Worm (Caenorhabditis elegans) whole organism, mixed stage, embryonic: ENCODE results near the gene ech-6.

Experiments
- M03D4.4 ChIP-seq: sonication (generic microtip); optimal IDR thresholded peaks from 2 replicates; lab custom pipeline; 2017; ENCODE audit warnings: mild to moderate bottlenecking, missing genetic modification characterization, missing compliant biosample characterization
- bed-3 ChIP-seq: fragments of 200-800 bp; sonication (Bioruptor generic); optimal IDR thresholded peaks from 3 replicates; lab custom pipeline; 2018; ENCODE audit warnings: mild to moderate bottlenecking, missing genetic modification characterization, moderate library complexity, missing compliant biosample characterization
- blmp-1 ChIP-seq: fragments of 150-350 bp; optimal IDR thresholded peaks from 2 replicates; lab custom pipeline; 2014; ENCODE audit warnings: missing biosample characterization, missing genetic modification characterization
- ceh-39 ChIP-seq: fragments of 150-350 bp; optimal IDR thresholded peaks from 2 replicates; lab custom pipeline; 2014; ENCODE audit warnings: missing biosample characterization, missing genetic modification characterization
- ceh-43 ChIP-seq: fragments of 200-800 bp; sonication (Bioruptor generic); optimal IDR thresholded peaks from 2 replicates; lab custom pipeline; 2018; ENCODE audit warnings: mild to moderate bottlenecking, missing genetic modification characterization, moderate library complexity, missing compliant biosample characterization
- ceh-83 ChIP-seq: fragments of 200-800 bp; sonication (Bioruptor generic); optimal IDR thresholded peaks from 2 replicates; lab custom pipeline; 2018; ENCODE audit warnings: mild to moderate bottlenecking, missing genetic modification characterization, missing compliant biosample characterization
- ces-1 ChIP-seq: fragments of 150-350 bp; optimal IDR thresholded peaks from 2 replicates; lab custom pipeline; 2014; ENCODE audit warnings: missing biosample characterization, missing genetic modification reagents, missing genetic modification characterization
- cnd-1 ChIP-seq: fragments of 200-800 bp; sonication (Bioruptor generic); optimal IDR thresholded peaks from 2 replicates; lab custom pipeline; 2018; ENCODE audit warnings: mild to moderate bottlenecking, missing genetic modification characterization, missing compliant biosample characterization
- drap-1 ChIP-seq: fragments of 200-800 bp; sonication (Bioruptor generic); optimal IDR thresholded peaks from 3 replicates; lab custom pipeline; 2018; ENCODE audit warnings: mild to moderate bottlenecking, missing genetic modification characterization, missing compliant biosample characterization
- elt-1 ChIP-seq: sonication (generic microtip); optimal IDR thresholded peaks from 2 replicates; lab custom pipeline; 2017; ENCODE audit warnings: missing genetic modification characterization, mild to moderate bottlenecking, missing compliant biosample characterization, antibody characterized with exemption, moderate library complexity, borderline replicate concordance; ENCODE audit not compliant: insufficient read depth
- flh-1 ChIP-seq: fragments of 200-800 bp; sonication (Bioruptor generic); optimal IDR thresholded peaks from 2 replicates; lab custom pipeline; 2018; ENCODE audit warnings: mild to moderate bottlenecking, missing genetic modification characterization, moderate library complexity, missing compliant biosample characterization
- hlh-1 ChIP-seq: fragments of 150-350 bp; optimal IDR thresholded peaks from 2 replicates; lab custom pipeline; 2014; ENCODE audit warnings: missing biosample characterization, missing genetic modification reagents, missing genetic modification characterization
- lin-13 ChIP-seq: fragments of 150-350 bp; optimal IDR thresholded peaks from 2 replicates; lab custom pipeline; 2014; ENCODE audit warnings: missing biosample characterization, missing genetic modification characterization
- lin-32 ChIP-seq: fragments of 200-800 bp; sonication (Bioruptor generic); optimal IDR thresholded peaks from 2 replicates; lab custom pipeline; 2018; ENCODE audit warnings: mild to moderate bottlenecking, missing genetic modification characterization, missing compliant biosample characterization
- mep-1 ChIP-seq: fragments of 150-350 bp; optimal IDR thresholded peaks from 2 replicates; lab custom pipeline; 2017; ENCODE audit warnings: missing biosample characterization, missing genetic modification reagents, missing genetic modification characterization, inconsistent platforms
- mls-2 ChIP-seq: sonication (generic microtip); optimal IDR thresholded peaks from 2 replicates; lab custom pipeline; 2016; ENCODE audit warnings: mild to moderate bottlenecking, missing genetic modification characterization, moderate library complexity, missing compliant biosample characterization
- nhr-12 ChIP-seq: fragments of 150-350 bp; optimal IDR thresholded peaks from 2 replicates; lab custom pipeline; 2014; ENCODE audit warnings: missing biosample characterization, missing genetic modification characterization
- nhr-2 ChIP-seq: fragments of 150-350 bp; optimal IDR thresholded peaks from 2 replicates; lab custom pipeline; 2014; ENCODE audit warnings: missing biosample characterization, missing genetic modification characterization
- nhr-76 ChIP-seq: sonication (generic microtip); optimal IDR thresholded peaks from 2 replicates; lab custom pipeline; 2017; ENCODE audit warnings: missing biosample characterization, missing genetic modification characterization
- snpc-4 ChIP-seq: fragments of 150-350 bp; optimal IDR thresholded peaks from 2 replicates; lab custom pipeline; 2014; ENCODE audit warnings: missing biosample characterization, missing genetic modification characterization
- sptf-1 ChIP-seq: sonication (generic microtip); optimal IDR thresholded peaks from 2 replicates; lab custom pipeline; 2017; ENCODE audit warnings: mild to moderate bottlenecking, missing genetic modification characterization, moderate library complexity, missing compliant biosample characterization
- tbx-8 ChIP-seq: fragments of 200-800 bp; sonication (Bioruptor generic); optimal IDR thresholded peaks from 2 replicates; lab custom pipeline; 2018; ENCODE audit warnings: mild to moderate bottlenecking, missing genetic modification characterization, moderate library complexity, missing compliant biosample characterization
- unc-120 ChIP-seq: sonication (generic microtip); optimal IDR thresholded peaks from 2 replicates; lab custom pipeline; 2017; ENCODE audit warnings: missing genetic modification characterization, missing compliant biosample characterization; ENCODE audit not compliant: poor library complexity, severe bottlenecking
- unc-39 ChIP-seq: fragments of 150-350 bp; optimal IDR thresholded peaks from 2 replicates; lab custom pipeline; 2014; ENCODE audit warnings: missing biosample characterization, missing genetic modification characterization
- unc-62 ChIP-seq: fragments of 150-350 bp; optimal IDR thresholded peaks from 2 replicates; lab custom pipeline; 2014; ENCODE audit warnings: missing biosample characterization, missing genetic modification reagents, missing genetic modification characterization
- zip-8 ChIP-seq: fragments of 150-350 bp; optimal IDR thresholded peaks from 2 replicates; lab custom pipeline; 2014; ENCODE audit warnings: missing biosample characterization, missing genetic modification characterization
- ztf-11 ChIP-seq: fragments of 150-350 bp; optimal IDR thresholded peaks from 2 replicates; lab custom pipeline; 2014; ENCODE audit warnings: missing biosample characterization, missing genetic modification characterization

The ech-6 gene

DNA sequence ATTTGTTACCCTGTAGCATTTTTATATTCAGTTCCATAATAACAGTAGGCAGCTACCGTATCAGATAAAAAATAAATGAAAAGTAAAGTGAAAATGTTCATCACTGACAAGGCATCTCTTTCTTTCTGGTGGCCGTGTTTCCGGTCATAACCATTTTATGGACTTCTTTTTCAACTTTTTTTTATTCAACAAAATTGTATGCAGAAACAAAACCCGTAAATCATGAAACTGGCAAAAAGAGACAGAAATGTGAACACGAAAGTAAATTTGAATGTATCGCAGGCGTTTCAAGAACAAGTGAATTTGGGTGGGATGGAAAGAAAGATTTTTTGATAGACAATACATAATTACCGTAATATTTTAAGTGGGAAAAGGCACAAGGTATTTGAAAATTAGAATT, 27.6 kb downstream of the ech-6 start, which contains the start of gene clec-162:
Gene clec-162 (minus strand): TSS at position 101 of the 400 bp plus-strand sequence.
- no peak for TF ChIP-seq hlh-1
- TF ChIP-seq ceh-43 (GFP tag; lab: Kevin White, UChicago), result no peak
- TF ChIP-seq cnd-1 (tag; lab: Kevin White, UChicago), result no peak

DNA sequence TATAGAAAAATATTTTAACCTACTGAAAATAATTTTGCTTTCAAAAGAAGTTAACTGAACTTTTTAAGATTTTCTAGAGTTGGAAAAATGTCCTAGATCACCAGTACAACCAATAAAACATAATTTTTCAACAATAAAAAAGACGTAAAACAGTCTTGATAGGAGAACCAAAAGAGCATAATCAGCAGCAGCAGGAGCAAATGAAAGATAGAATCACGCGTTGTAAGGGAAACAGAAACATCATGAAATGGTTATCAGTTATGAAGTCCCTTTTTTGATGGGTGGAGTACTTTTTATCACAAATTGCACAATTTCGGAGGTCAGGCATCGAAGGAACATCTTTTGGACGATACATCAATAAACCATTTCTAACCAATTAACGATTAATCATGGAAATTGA, 30.7 kb downstream of the ech-6 start:
- no peak for TF ChIP-seq bed-3 (GFP tag; lab: Kevin White, UChicago)
- TF ChIP-seq cnd-1 (tag; lab: Kevin White, UChicago), result no peak
- no peak for TF ChIP-seq drap-1
- TF ChIP-seq ztf-11 (tag; lab: Kevin White, UChicago), result no peak
- no peak for TF ChIP-seq blmp-1
- no peak for TF ChIP-seq flh-1 (GFP tag; lab: Kevin White, UChicago)

- TF ChIP-seq ceh-83 (GFP tag; lab: Kevin White, UChicago) (no peak), lin-13 (tag; lab: Kevin White, UChicago) (no peak), nhr-12 (tag; lab: Kevin White, UChicago) (no peak), M03D4.4 (tag; lab: Kevin White, UChicago) (no peak), ces-1 (GFP tag; lab: Kevin White, UChicago) (no peak), ceh-39 (tag; lab: Kevin White, UChicago) (no peak), unc-39 (tag; lab: Kevin White, UChicago) (no peak), sptf-1 (tag; lab: Kevin White, UChicago) (no peak), nhr-2 (no peak), snpc-4 (tag; lab: Kevin White, UChicago) (no peak), zip-8 (tag; lab: Kevin White, UChicago) (no peak), drap-1 (no peak)
Measured at ce11 chrIII:9720191-9720590, 32.5 kb downstream of the ech-6 start, which contains the start of gene ncx-7. TSS of gene ncx-7 (minus strand) at chrIII:9720291.

DNA sequence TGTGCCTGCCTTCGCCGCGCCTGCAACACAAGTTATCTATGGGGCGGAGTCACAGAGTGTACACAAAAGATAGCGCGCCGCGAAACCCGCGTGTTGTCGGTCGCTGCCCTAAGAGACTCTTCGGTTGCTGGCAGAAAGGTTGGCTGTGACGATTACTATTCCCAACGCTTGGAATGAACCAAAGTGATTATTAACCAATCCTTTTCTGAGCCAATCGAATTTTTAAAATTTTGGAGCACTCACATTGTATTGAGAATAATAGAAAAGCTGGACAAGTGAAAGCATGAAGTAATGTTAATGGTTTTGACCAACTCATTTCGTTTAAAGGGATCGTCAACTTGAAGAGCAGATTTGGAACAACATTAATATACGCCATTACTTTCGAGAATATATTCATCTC, 35.4 kb downstream of the ech-6 start:
- TF ChIP-seq bed-3 (GFP tag; lab: Kevin White, UChicago), result no peak
- TF ChIP-seq lin-32 (GFP tag; lab: Kevin White, UChicago), result no peak
- no peak for TF ChIP-seq tbx-8 (GFP tag; lab: Kevin White, UChicago)
- TF ChIP-seq unc-120 (tag; lab: Kevin White, UChicago), result no peak
- no peak for TF ChIP-seq drap-1
- no peak for TF ChIP-seq sptf-1 (tag; lab: Kevin White, UChicago)
- no peak for TF ChIP-seq unc-62 (GFP tag; lab: Kevin White, UChicago)
- no peak for TF ChIP-seq ces-1 (GFP tag; lab: Kevin White, UChicago)
- no peak for TF ChIP-seq nhr-2
- TF ChIP-seq elt-1 (tag; lab: Kevin White, UChicago), result no peak
- TF ChIP-seq M03D4.4 (tag; lab: Kevin White, UChicago), result no peak
- TF ChIP-seq hlh-1, result no peak
- no peak for TF ChIP-seq ztf-11 (tag; lab: Kevin White, UChicago)
- TF ChIP-seq unc-39 (tag; lab: Kevin White, UChicago), result no peak
- no peak for TF ChIP-seq cnd-1 (tag; lab: Kevin White, UChicago)
- TF ChIP-seq mep-1 (tag; lab: Kevin White, UChicago), result no peak
- no peak for TF ChIP-seq nhr-76
- TF ChIP-seq, all 35 proteins: peak for 0

DNA sequence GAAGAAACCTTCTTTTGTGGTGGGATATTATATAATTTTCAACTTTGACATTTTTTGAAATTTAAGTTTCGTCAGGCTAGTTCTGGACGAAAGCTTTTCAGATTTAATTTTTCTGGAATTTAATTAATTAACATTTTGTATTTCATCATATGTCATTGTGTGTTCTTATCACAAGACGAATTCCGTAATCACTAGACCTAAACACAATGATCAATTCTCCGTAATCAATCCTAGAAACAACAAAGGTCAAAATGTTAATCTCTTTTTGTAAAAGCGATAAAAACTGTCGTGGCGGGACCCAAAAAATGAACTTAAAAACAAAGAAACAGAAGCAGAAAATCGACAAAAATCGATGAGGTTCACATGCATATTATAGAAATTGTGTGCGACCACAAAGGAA, 38.0 kb downstream of the ech-6 start:
- TF ChIP-seq mls-2 (tag; lab: Kevin White, UChicago) (no peak), ceh-43 (GFP tag; lab: Kevin White, UChicago) (no peak), drap-1 (no peak)

- TF ChIP-seq tbx-8 (GFP tag; lab: Kevin White, UChicago), result no peak
- no peak for TF ChIP-seq cnd-1 (tag; lab: Kevin White, UChicago)
- TF ChIP-seq bed-3 (GFP tag; lab: Kevin White, UChicago), result no peak
- TF ChIP-seq elt-1 (tag; lab: Kevin White, UChicago), result no peak
- no peak for TF ChIP-seq mep-1 (tag; lab: Kevin White, UChicago)
Measured at ce11 chrIII:9713862-9714261, 38.8 kb downstream of the ech-6 start, which contains the start of gene ncx-6. TSS of gene ncx-6 (minus strand) at chrIII:9713949.
